Worm (Caenorhabditis elegans) whole organism, L2 larva: ENCODE measurements around the gene C40H1.3.
A peak's percentile ranks its signal among the peaks of the same experiment; 100 is the strongest.

Experiments used
- C34F6.9 ChIP-seq: fragments of 150-350 bp; optimal IDR thresholded peaks from 2 replicates; lab custom pipeline; 2014; ENCODE audit warnings: missing biosample characterization, missing genetic modification characterization
- F13H6.1 ChIP-seq: sonication (generic microtip); optimal IDR thresholded peaks from 2 replicates; lab custom pipeline; 2016; ENCODE audit warnings: missing genetic modification characterization, missing compliant biosample characterization
- R02D3.7 ChIP-seq: fragments of 150-350 bp; optimal IDR thresholded peaks from 2 replicates; lab custom pipeline; 2014; ENCODE audit warnings: missing biosample characterization, missing genetic modification characterization
- Y55F3AM.14 ChIP-seq: fragments of 200-800 bp; sonication (Bioruptor generic); optimal IDR thresholded peaks from 2 replicates; lab custom pipeline; 2018; ENCODE audit warnings: mild to moderate bottlenecking, missing genetic modification characterization, missing compliant biosample characterization
- ZK546.5 ChIP-seq: sonication (generic microtip); optimal IDR thresholded peaks from 2 replicates; lab custom pipeline; 2017; ENCODE audit warnings: missing biosample characterization, missing genetic modification characterization
- aly-2 ChIP-seq: fragments of 150-350 bp; optimal IDR thresholded peaks from 2 replicates; lab custom pipeline; 2014; ENCODE audit warnings: missing biosample characterization, missing genetic modification characterization
- ama-1 ChIP-seq: fragments of 150-350 bp; optimal IDR thresholded peaks from 2 replicates; lab custom pipeline; 2018; ENCODE audit warnings: inconsistent platforms
- ceh-16 ChIP-seq: fragments of 150-350 bp; optimal IDR thresholded peaks from 2 replicates; lab custom pipeline; 2014; ENCODE audit warnings: missing biosample characterization, missing genetic modification characterization
- crh-2 ChIP-seq: sonication (generic microtip); optimal IDR thresholded peaks from 2 replicates; lab custom pipeline; 2017; ENCODE audit warnings: missing biosample characterization, missing genetic modification characterization
- dmd-4 ChIP-seq: sonication (generic microtip); optimal IDR thresholded peaks from 2 replicates; lab custom pipeline; 2017; ENCODE audit warnings: missing biosample characterization, missing genetic modification characterization
- elt-1 ChIP-seq: fragments of 150-350 bp; optimal IDR thresholded peaks from 2 replicates; lab custom pipeline; 2014; ENCODE audit warnings: missing biosample characterization, missing genetic modification characterization
- elt-3 ChIP-seq: sonication (generic microtip); optimal IDR thresholded peaks from 2 replicates; lab custom pipeline; 2017; ENCODE audit warnings: missing biosample characterization, missing genetic modification characterization
- fos-1 ChIP-seq: fragments of 150-350 bp; optimal IDR thresholded peaks from 2 replicates; lab custom pipeline; 2014; ENCODE audit warnings: missing biosample characterization, missing genetic modification characterization
- lin-11 ChIP-seq: fragments of 150-350 bp; sonication (generic microtip); optimal IDR thresholded peaks from 2 replicates; lab custom pipeline; 2014; ENCODE audit warnings: missing biosample characterization, missing genetic modification characterization, inconsistent platforms, mixed read lengths
- lin-39 ChIP-seq: fragments of 150-350 bp; optimal IDR thresholded peaks from 2 replicates; lab custom pipeline; 2014; ENCODE audit warnings: missing biosample characterization, missing genetic modification reagents, missing genetic modification characterization
- mbf-1 ChIP-seq: sonication (generic microtip); optimal IDR thresholded peaks from 2 replicates; lab custom pipeline; 2017; ENCODE audit warnings: missing biosample characterization, missing genetic modification characterization
- mdl-1 ChIP-seq, 2 experiments: fragments of 150-350 bp in 1 of 2; sonication (generic microtip) in 1 of 2; optimal IDR thresholded peaks; 2 replicates each; lab custom pipeline; 2017; ENCODE audit warnings: missing biosample characterization in 2 of 2, missing genetic modification characterization in 2 of 2
- nhr-10 ChIP-seq: sonication (generic microtip); optimal IDR thresholded peaks from 2 replicates; lab custom pipeline; 2017; ENCODE audit warnings: missing biosample characterization, missing genetic modification characterization
- nhr-12 ChIP-seq: fragments of 150-350 bp; optimal IDR thresholded peaks from 2 replicates; lab custom pipeline; 2014; ENCODE audit warnings: missing biosample characterization, missing genetic modification characterization
- nhr-129 ChIP-seq: fragments of 150-350 bp; optimal IDR thresholded peaks from 2 replicates; lab custom pipeline; 2014; ENCODE audit warnings: missing biosample characterization, missing genetic modification characterization
- nhr-21 ChIP-seq: fragments of 150-350 bp; optimal IDR thresholded peaks from 2 replicates; lab custom pipeline; 2014; ENCODE audit warnings: missing biosample characterization, missing genetic modification characterization
- nhr-23 ChIP-seq: fragments of 150-350 bp; optimal IDR thresholded peaks from 2 replicates; lab custom pipeline; 2014; ENCODE audit warnings: missing biosample characterization, missing genetic modification reagents, missing genetic modification characterization
- nhr-25 ChIP-seq: fragments of 150-350 bp; sonication (generic microtip); optimal IDR thresholded peaks from 3 replicates; lab custom pipeline; 2014; ENCODE audit warnings: missing biosample characterization, missing genetic modification characterization
- nhr-77 ChIP-seq: fragments of 150-350 bp; optimal IDR thresholded peaks from 2 replicates; lab custom pipeline; 2014; ENCODE audit warnings: missing biosample characterization, missing genetic modification characterization
- skn-1 ChIP-seq: sonication (generic microtip); optimal IDR thresholded peaks from 2 replicates; lab custom pipeline; 2017; ENCODE audit warnings: missing biosample characterization, missing genetic modification characterization
- sma-3 ChIP-seq: sonication (generic microtip); optimal IDR thresholded peaks from 2 replicates; lab custom pipeline; 2016; ENCODE audit warnings: missing genetic modification reagents, missing genetic modification characterization, missing compliant biosample characterization
- sma-9 ChIP-seq, 2 experiments: fragments of 150-350 bp in 1 of 2; sonication (generic microtip) in 1 of 2; optimal IDR thresholded peaks; 2 replicates each; lab custom pipeline; 2014 to 2016; ENCODE audit warnings: missing genetic modification characterization in 2 of 2, mild to moderate bottlenecking in 1 of 2, missing biosample characterization in 1 of 2, missing compliant biosample characterization in 1 of 2, missing genetic modification reagents in 1 of 2, moderate library complexity in 1 of 2
- snpc-4 ChIP-seq: fragments of 150-350 bp; optimal IDR thresholded peaks from 2 replicates; lab custom pipeline; 2014; ENCODE audit warnings: missing biosample characterization, missing genetic modification characterization
- unc-39 ChIP-seq: fragments of 150-350 bp; optimal IDR thresholded peaks from 2 replicates; lab custom pipeline; 2014; ENCODE audit warnings: missing biosample characterization, missing genetic modification characterization
- ztf-1 ChIP-seq: fragments of 200-800 bp; sonication (Bioruptor generic); conservative IDR thresholded peaks from 2 replicates; pipeline ENCODE4 v1.3.6; 2022; ENCODE audit warnings: missing genetic modification characterization, missing compliant biosample characterization
- ztf-11 ChIP-seq: sonication (generic microtip); optimal IDR thresholded peaks from 2 replicates; lab custom pipeline; 2017; ENCODE audit warnings: missing biosample characterization, missing genetic modification characterization
- ztf-4 ChIP-seq: fragments of 150-350 bp; optimal IDR thresholded peaks from 2 replicates; lab custom pipeline; 2014; ENCODE audit warnings: missing biosample characterization, missing genetic modification characterization

Gene C40H1.3

DNA sequence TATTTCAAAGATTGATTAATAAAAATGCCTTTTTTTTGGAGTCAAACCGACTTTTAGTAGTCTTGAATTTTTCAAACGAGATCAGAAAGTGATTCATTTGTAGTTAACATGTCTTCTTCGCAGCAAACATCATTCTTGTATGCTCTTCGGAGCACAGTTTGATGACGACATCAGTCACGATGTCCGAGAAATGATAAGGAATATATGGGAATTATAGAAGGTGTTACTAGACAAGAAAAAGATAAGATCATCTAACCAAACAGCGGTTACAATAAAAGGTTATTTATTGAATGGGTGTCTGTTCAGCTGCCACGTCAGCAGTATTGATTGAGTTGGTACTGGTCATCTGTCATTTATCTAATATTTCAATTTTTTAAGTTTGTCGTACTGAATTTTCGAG lies 37.2 kb upstream of the C40H1.3 start:
- TF ChIP-seq nhr-10 (no peak), nhr-21 (tag; lab: Kevin White, UChicago) (no peak), aly-2 (tag; lab: Kevin White, UChicago) (no peak), ztf-11 (tag; lab: Kevin White, UChicago) (no peak), R02D3.7 (tag; lab: Kevin White, UChicago) (no peak), mdl-1 (tag; optimal IDR thresholded peaks at IDR 0.05; lab: Kevin White, UChicago) (no peak), dmd-4 (tag; lab: Kevin White, UChicago) (no peak), skn-1 (tag; lab: Kevin White, UChicago) (no peak), ama-1 (lab: Kevin White, UChicago) (no peak), C34F6.9 (tag; lab: Kevin White, UChicago) (no peak), crh-2 (tag; lab: Kevin White, UChicago) (no peak), ceh-16 (no peak), mbf-1 (tag; lab: Kevin White, UChicago) (no peak), ztf-1 (no peak)

ce11 chrIII:9361228-9361627 lies 32.1 kb upstream of the C40H1.3 start, which contains the start of gene flp-25:
flp-25 (plus strand) TSS chrIII:9361528.
- no peak for TF ChIP-seq elt-1
- TF ChIP-seq ZK546.5 (tag; lab: Kevin White, UChicago), result no peak
- TF ChIP-seq nhr-23, result no peak
- TF ChIP-seq elt-3 (tag; lab: Kevin White, UChicago), result no peak
- no peak for TF ChIP-seq lin-39 (tag; lab: Kevin White, UChicago)
- no peak for TF ChIP-seq ztf-11 (tag; lab: Kevin White, UChicago)

ce11 chrIII:9359060-9359459 lies 29.9 kb upstream of the C40H1.3 start, which contains the start of gene K04H4.5:
K04H4.5 (plus strand) TSS chrIII:9359360.
- TF ChIP-seq lin-11 (tag; lab: Kevin White, UChicago) (no peak), R02D3.7 (tag; lab: Kevin White, UChicago) (no peak), nhr-21 (tag; lab: Kevin White, UChicago) (no peak), Y55F3AM.14 (no peak), ZK546.5 (tag; lab: Kevin White, UChicago) (no peak)

ce11 chrIII:9355412-9355969 lies 26.3 kb upstream of the C40H1.3 start, which contains the start of gene chtb-1:
chtb-1 (minus strand) TSS chrIII:9355462.
- TF ChIP-seq nhr-12 (tag; lab: Kevin White, UChicago) (no peak), unc-39 (tag; lab: Kevin White, UChicago) (no peak), nhr-77 (tag; lab: Kevin White, UChicago) (no peak), ztf-1 (no peak), nhr-10 (no peak), Y55F3AM.14 (no peak), R02D3.7 (tag; lab: Kevin White, UChicago) (no peak), fos-1 (tag; lab: Kevin White, UChicago) (no peak), nhr-25 (tag; lab: Kevin White, UChicago) (no peak), sma-3 (GFP tag; lab: Kevin White, UChicago) (no peak)

DNA sequence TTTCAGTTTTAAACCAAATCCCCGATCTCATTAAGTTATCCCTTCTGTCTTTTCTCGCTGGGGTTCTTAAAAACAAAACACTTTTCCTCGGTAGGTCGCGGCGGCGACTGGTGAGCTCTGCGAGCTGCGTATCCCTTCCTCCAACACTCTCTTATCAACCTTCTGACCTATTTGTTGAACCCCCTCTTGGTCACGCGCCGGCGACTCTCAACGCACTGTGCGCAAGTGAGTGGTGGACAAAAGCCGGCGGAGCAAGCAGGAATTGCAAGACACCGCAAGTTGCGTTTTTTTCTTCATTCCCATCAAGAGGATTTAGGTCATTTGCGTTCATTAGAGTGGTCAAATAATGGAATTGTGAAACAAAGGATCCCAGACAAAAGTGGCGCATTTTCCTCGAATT lies 24.6 kb upstream of the C40H1.3 start:
- TF ChIP-seq nhr-129 (tag; lab: Kevin White, UChicago) (peak; percentile 41), ztf-4 (no peak), C34F6.9 (tag; lab: Kevin White, UChicago) (peak; percentile 36), F13H6.1 (tag; lab: Kevin White, UChicago) (peak; percentile 16), sma-9 (GFP tag; optimal IDR thresholded peaks at IDR 0.05; lab: Kevin White, UChicago) (no peak), sma-9 (tag; optimal IDR thresholded peaks at IDR 0.05; lab: Kevin White, UChicago) (no peak), skn-1 (tag; lab: Kevin White, UChicago) (no peak)

- peak; percentile 9 for TF ChIP-seq sma-9 (GFP tag; optimal IDR thresholded peaks at IDR 0.05; lab: Kevin White, UChicago)
- TF ChIP-seq sma-9 (tag; optimal IDR thresholded peaks at IDR 0.05; lab: Kevin White, UChicago), result no peak
- peak; percentile 8 for TF ChIP-seq nhr-129 (tag; lab: Kevin White, UChicago)
- TF ChIP-seq ztf-4, result no peak
- TF ChIP-seq nhr-25 (tag; lab: Kevin White, UChicago), result no peak
- no peak for TF ChIP-seq snpc-4
- TF ChIP-seq, all 48 proteins: peak for 2
These were observed 17.6 kb upstream of the C40H1.3 start for ce11 chrIII:9346722-9347121.
